Worm (Caenorhabditis elegans): ENCODE results near the gene C54E10.11.

The C54E10.11 gene

DNA sequence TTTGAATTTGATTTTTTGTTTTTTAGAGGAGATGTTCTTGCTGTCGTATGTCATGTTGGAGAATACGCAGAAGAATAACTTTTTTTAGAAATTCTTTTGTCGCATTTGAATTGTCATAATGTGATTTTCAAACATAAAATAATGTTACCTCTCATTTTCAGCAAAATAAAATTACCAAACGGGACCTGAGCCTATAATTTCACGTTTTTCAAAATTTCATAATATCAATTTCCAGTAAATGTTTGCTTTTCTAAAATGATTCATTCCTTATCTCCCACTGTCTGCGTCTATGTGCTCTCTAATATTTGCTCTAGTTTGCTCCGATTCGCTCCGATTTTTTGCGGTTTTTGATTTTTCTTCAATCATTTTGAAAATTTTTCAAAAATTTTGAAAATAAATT lies 11.3 kb downstream of the C54E10.11 start, which contains the start of gene nhr-231:
nhr-231 (plus strand) TSS at position 301 of the 400 bp plus-strand sequence.
- TF ChIP-seq nhr-28 (tag; optimal IDR thresholded peaks at IDR 0.05) (no peak), ztf-11 (tag; optimal IDR thresholded peaks at IDR 0.05) (no peak), pha-4 (tag; optimal IDR thresholded peaks at IDR 0.05) (no peak), ceh-83 (GFP tag; optimal IDR thresholded peaks at IDR 0.05) (no peak), unc-39 (tag; optimal IDR thresholded peaks at IDR 0.05) (no peak), hlh-1 (tag; optimal IDR thresholded peaks at IDR 0.05) (no peak), nhr-12 (tag; optimal IDR thresholded peaks at IDR 0.05) (no peak), ceh-43 (GFP tag; optimal IDR thresholded peaks at IDR 0.05) (no peak), M03D4.4 (tag; optimal IDR thresholded peaks at IDR 0.05) (no peak), blmp-1 (tag; optimal IDR thresholded peaks at IDR 0.05) (no peak), nhr-237 (tag; optimal IDR thresholded peaks at IDR 0.05) (no peak), flh-1 (GFP tag; optimal IDR thresholded peaks at IDR 0.05) (no peak), ceh-39 (tag; optimal IDR thresholded peaks at IDR 0.05) (no peak), lin-32 (GFP tag; optimal IDR thresholded peaks at IDR 0.05) (no peak), snpc-4 (tag; optimal IDR thresholded peaks at IDR 0.05) (no peak), lsy-2 (tag; optimal IDR thresholded peaks at IDR 0.05) (no peak)

- TF ChIP-seq blmp-1 (tag; optimal IDR thresholded peaks at IDR 0.05): no peak
- no peak for TF ChIP-seq elt-1 (tag; optimal IDR thresholded peaks at IDR 0.05; ENCODE audit: borderline replicate concordance, insufficient read depth)
- no peak for TF ChIP-seq mab-5 (tag; optimal IDR thresholded peaks at IDR 0.05)
- no peak for TF ChIP-seq unc-39 (tag; optimal IDR thresholded peaks at IDR 0.05)
- no peak for TF ChIP-seq unc-62 (GFP tag; optimal IDR thresholded peaks at IDR 0.05)
- no peak for TF ChIP-seq lsy-2 (tag; optimal IDR thresholded peaks at IDR 0.05)
- TF ChIP-seq pha-4 (tag; optimal IDR thresholded peaks at IDR 0.05): no peak
- TF ChIP-seq bed-3 (GFP tag; optimal IDR thresholded peaks at IDR 0.05): no peak
- TF ChIP-seq lin-32 (GFP tag; optimal IDR thresholded peaks at IDR 0.05): no peak
- no peak for TF ChIP-seq ceh-83 (GFP tag; optimal IDR thresholded peaks at IDR 0.05)
- TF ChIP-seq tbx-8 (GFP tag; optimal IDR thresholded peaks at IDR 0.05): no peak
- TF ChIP-seq hlh-1 (tag; optimal IDR thresholded peaks at IDR 0.05): no peak
- no peak for TF ChIP-seq mep-1 (tag; optimal IDR thresholded peaks at IDR 0.05)
- TF ChIP-seq unc-120 (tag; optimal IDR thresholded peaks at IDR 0.05; ENCODE audit: poor library complexity, severe bottlenecking): no peak
- TF ChIP-seq elt-3 (tag; optimal IDR thresholded peaks at IDR 0.05): no peak
- no peak for TF ChIP-seq ceh-43 (GFP tag; optimal IDR thresholded peaks at IDR 0.05)
- no peak for TF ChIP-seq sptf-1 (tag; optimal IDR thresholded peaks at IDR 0.05)
Measured at ce11 chrV:18787417-18787918, 14.5 kb downstream of the C54E10.11 start, which contains the start of gene Y17D7B.2. Gene Y17D7B.2, plus strand, starts transcription at chrV:18787739.

- TF ChIP-seq pha-4 (tag; optimal IDR thresholded peaks at IDR 0.05): no peak
- TF ChIP-seq elt-3 (tag; optimal IDR thresholded peaks at IDR 0.05): no peak
- TF ChIP-seq ceh-43 (GFP tag; optimal IDR thresholded peaks at IDR 0.05): no peak
- TF ChIP-seq nhr-2 (tag; optimal IDR thresholded peaks at IDR 0.05): no peak
- TF ChIP-seq mls-2 (tag; optimal IDR thresholded peaks at IDR 0.05): no peak
- no peak for TF ChIP-seq lsy-2 (tag; optimal IDR thresholded peaks at IDR 0.05)
- TF ChIP-seq lin-32 (GFP tag; optimal IDR thresholded peaks at IDR 0.05): no peak
- TF ChIP-seq hlh-1 (tag; optimal IDR thresholded peaks at IDR 0.05): no peak
Measured at ce11 chrV:18786694-18787093, 15.3 kb downstream of the C54E10.11 start, which contains the start of gene Y17D7B.3. Gene Y17D7B.3, minus strand, starts transcription at chrV:18786794.

ce11 chrV:18783474-18783873 lies 18.5 kb downstream of the C54E10.11 start, which contains the start of gene Y17D7B.10:
Gene Y17D7B.10, plus strand, starts transcription at chrV:18783716.
- TF ChIP-seq pha-4 (tag; optimal IDR thresholded peaks at IDR 0.05) (no peak), blmp-1 (tag; optimal IDR thresholded peaks at IDR 0.05) (no peak), unc-39 (tag; optimal IDR thresholded peaks at IDR 0.05) (no peak), elt-3 (tag; optimal IDR thresholded peaks at IDR 0.05) (no peak), mep-1 (tag; optimal IDR thresholded peaks at IDR 0.05) (no peak), mls-2 (tag; optimal IDR thresholded peaks at IDR 0.05) (no peak), ztf-11 (tag; optimal IDR thresholded peaks at IDR 0.05) (no peak), ceh-43 (GFP tag; optimal IDR thresholded peaks at IDR 0.05) (no peak)

ce11 chrV:18782747-18783146 lies 19.2 kb downstream of the C54E10.11 start:
- TF ChIP-seq M03D4.4 (tag; optimal IDR thresholded peaks at IDR 0.05): no peak
- TF ChIP-seq unc-39 (tag; optimal IDR thresholded peaks at IDR 0.05): no peak
- TF ChIP-seq nhr-28 (tag; optimal IDR thresholded peaks at IDR 0.05): no peak
- TF ChIP-seq hlh-1 (tag; optimal IDR thresholded peaks at IDR 0.05): no peak
- TF ChIP-seq sem-2 (GFP tag; optimal IDR thresholded peaks at IDR 0.05): no peak
- no peak for TF ChIP-seq ztf-11 (tag; optimal IDR thresholded peaks at IDR 0.05)
- no peak for TF ChIP-seq lin-13 (tag; optimal IDR thresholded peaks at IDR 0.05)
- no peak for TF ChIP-seq zip-8 (tag; optimal IDR thresholded peaks at IDR 0.05)
- no peak for TF ChIP-seq lin-32 (GFP tag; optimal IDR thresholded peaks at IDR 0.05)
- no peak for TF ChIP-seq mab-5 (tag; optimal IDR thresholded peaks at IDR 0.05)
- no peak for TF ChIP-seq tbx-8 (GFP tag; optimal IDR thresholded peaks at IDR 0.05)
- TF ChIP-seq cnd-1 (tag; optimal IDR thresholded peaks at IDR 0.05): no peak
- TF ChIP-seq nhr-237 (tag; optimal IDR thresholded peaks at IDR 0.05): no peak
- no peak for TF ChIP-seq snpc-4 (tag; optimal IDR thresholded peaks at IDR 0.05)
- TF ChIP-seq nhr-76 (tag; optimal IDR thresholded peaks at IDR 0.05): no peak
- no peak for TF ChIP-seq ceh-39 (tag; optimal IDR thresholded peaks at IDR 0.05)
- TF ChIP-seq nhr-2 (tag; optimal IDR thresholded peaks at IDR 0.05): no peak
- TF ChIP-seq unc-62 (GFP tag; optimal IDR thresholded peaks at IDR 0.05): no peak
- TF ChIP-seq nhr-12 (tag; optimal IDR thresholded peaks at IDR 0.05): no peak
